Fruit fly (Drosophila melanogaster): ENCODE measurements around the gene CCT7.

DNA sequence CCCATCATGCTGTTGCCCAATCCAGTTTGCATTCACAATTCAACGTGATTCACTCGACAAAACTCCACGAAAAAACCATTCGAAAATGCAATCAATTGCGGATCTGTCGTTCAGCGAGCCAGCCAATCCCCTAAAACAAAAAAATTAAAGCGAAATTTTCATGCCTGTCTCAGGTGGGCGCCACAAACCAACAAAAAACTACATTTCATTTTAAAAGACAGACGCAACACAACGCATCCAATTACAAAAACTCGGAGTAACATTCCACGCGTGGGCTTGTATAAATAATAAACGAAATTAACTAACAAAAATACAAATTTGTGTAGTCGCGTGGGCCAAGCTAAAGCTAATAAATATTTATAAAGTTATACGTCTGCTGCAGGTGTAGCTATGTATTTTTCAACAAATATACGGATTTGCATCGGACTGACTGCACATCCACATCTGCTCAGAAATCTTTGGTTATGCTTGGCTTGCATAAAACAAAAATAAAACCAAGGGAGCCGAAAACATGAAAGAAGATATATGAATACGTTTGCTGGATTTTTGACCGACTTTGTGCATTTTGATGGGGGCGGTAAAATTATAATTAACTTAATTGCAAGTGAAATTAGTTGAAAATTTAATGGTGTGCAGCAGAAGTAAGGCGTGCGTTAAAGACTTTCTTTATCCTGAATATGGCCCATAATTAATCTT, 42.7 kb downstream of the CCT7 start:
- TF ChIP-seq CG8478 (optimal IDR thresholded peaks at IDR 0.05) (no peak), CTCF (optimal IDR thresholded peaks at IDR 0.05) (no peak)
